Fruit fly (Drosophila melanogaster): ENCODE data around the gene ko.
A peak's percentile ranks its signal among the peaks of the same experiment; 100 is the strongest.

The ko gene

DNA sequence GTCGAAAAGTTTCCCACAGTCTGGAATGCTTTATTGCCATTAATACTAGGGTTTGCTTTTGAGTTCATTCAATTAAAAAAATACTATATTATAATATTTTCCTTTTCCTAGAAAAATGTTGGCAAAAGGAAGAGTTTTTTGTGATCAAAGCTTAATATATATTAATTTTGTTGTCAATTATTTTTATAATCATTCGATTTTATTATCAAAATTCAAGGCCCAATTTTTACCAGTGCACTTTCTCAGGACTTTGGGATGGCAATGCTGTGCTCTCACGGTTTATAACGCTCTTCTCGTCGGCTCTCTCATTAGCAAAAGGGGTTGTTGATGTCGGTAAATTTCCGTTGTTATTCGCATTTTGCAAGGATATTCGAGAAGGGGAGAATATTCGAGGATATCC is 83.9 kb downstream of the ko start (continued):
- TF ChIP-seq Elba2 (GFP tag; optimal IDR thresholded peaks at IDR 0.05) (peak; percentile 8), H15 (GFP tag; IDR thresholded peaks at IDR 0.05) (no peak), lov (optimal IDR thresholded peaks at IDR 0.05) (no peak), lov (GFP tag; IDR thresholded peaks at IDR 0.05) (0 out of 3 replicates have a peak, but pooled peaks have one; percentile 37), Ssrp (tag; optimal IDR thresholded peaks at IDR 0.05) (peak; percentile 44), mld (GFP tag; IDR thresholded peaks at IDR 0.05; ENCODE audit: partially characterized antibody) (no peak), dimm (GFP tag; IDR thresholded peaks at IDR 0.05) (no peak), CG15696 (tag; optimal IDR thresholded peaks at IDR 0.05) (peak; percentile 65), CG7745 (tag; optimal IDR thresholded peaks at IDR 0.05) (no peak), nmo (GFP tag; optimal IDR thresholded peaks at IDR 0.05) (peak; percentile 5), lmd (GFP tag; IDR thresholded peaks at IDR 0.05) (no peak), fru (optimal IDR thresholded peaks at IDR 0.05) (no peak), gcm (GFP tag; optimal IDR thresholded peaks at IDR 0.05) (peak; percentile 52), CG12744 (GFP tag; optimal IDR thresholded peaks at IDR 0.05) (no peak), CG17186 (GFP tag; optimal IDR thresholded peaks at IDR 0.05) (no peak), CG1233 (GFP tag; optimal IDR thresholded peaks at IDR 0.05) (no peak), Hr51 (GFP tag; optimal IDR thresholded peaks at IDR 0.05) (peak in 1 of 2 experiments; percentile 59), cas (GFP tag; IDR thresholded peaks at IDR 0.05) (no peak), onecut (GFP tag; IDR thresholded peaks at IDR 0.05) (0 out of 2 replicates have a peak, but pooled peaks have one; percentile 26), CG6689 (GFP tag; IDR thresholded peaks at IDR 0.05) (0 out of 2 replicates have a peak, but pooled peaks have one; percentile 11), CG10979 (tag; optimal IDR thresholded peaks at IDR 0.05) (peak; percentile 74), lab (GFP tag; optimal IDR thresholded peaks at IDR 0.05) (peak; percentile 33), CG14014 (GFP tag; IDR thresholded peaks at IDR 0.05) (no peak), unc-4 (GFP tag; IDR thresholded peaks at IDR 0.05; ENCODE audit: partially characterized antibody) (no peak), Med (GFP tag) (peak; percentile 45), CG18262 (tag; optimal IDR thresholded peaks at IDR 0.05) (peak; percentile 73), CG13296 (GFP tag; optimal IDR thresholded peaks at IDR 0.05) (peak; percentile 13), CG31365 (tag; optimal IDR thresholded peaks at IDR 0.05) (no peak), jing (GFP tag; optimal IDR thresholded peaks at IDR 0.05) (no peak), slou (GFP tag; optimal IDR thresholded peaks at IDR 0.05) (peak; percentile 40), Sox102F (GFP tag; optimal IDR thresholded peaks at IDR 0.05) (peak; percentile 36), croc (GFP tag; conservative IDR thresholded peaks at IDR 0.05) (no peak), hkb (optimal IDR thresholded peaks at IDR 0.05) (no peak), hkb (GFP tag; IDR thresholded peaks at IDR 0.05) (0 out of 2 replicates have a peak, but pooled peaks have one; percentile 45), HmgD (GFP tag; optimal IDR thresholded peaks at IDR 0.05) (no peak), CG3163 (GFP tag; optimal IDR thresholded peaks at IDR 0.05) (no peak), D19A (tag; optimal IDR thresholded peaks at IDR 0.05) (peak; percentile 63), gt (GFP tag; IDR thresholded peaks at IDR 0.05) (no peak), Fer1 (GFP tag; optimal IDR thresholded peaks at IDR 0.05) (peak; percentile 44), Nf-YC (tag; optimal IDR thresholded peaks at IDR 0.05) (no peak), Dll (GFP tag; IDR thresholded peaks at IDR 0.05; ENCODE audit: partially characterized antibody) (no peak), NFAT (GFP tag; IDR thresholded peaks at IDR 0.05) (no peak), phol (tag; optimal IDR thresholded peaks at IDR 0.05) (peak; percentile 50), Ptx1 (GFP tag; IDR thresholded peaks at IDR 0.05) (0 out of 2 replicates have a peak, but pooled peaks have one; percentile 13), CG11695 (GFP tag; IDR thresholded peaks at IDR 0.05) (peak; percentile 44; the same call in 1 of the 3 replicates), CG10654 (GFP tag; optimal IDR thresholded peaks at IDR 0.05) (no peak), p53 (GFP tag; optimal IDR thresholded peaks at IDR 0.05) (no peak), eve (GFP tag; optimal IDR thresholded peaks at IDR 0.05) (peak in 1 of 2 experiments; percentile 67), CG11696 (GFP tag; IDR thresholded peaks at IDR 0.05) (no peak), so (GFP tag; IDR thresholded peaks at IDR 0.05) (no peak), Dek (tag; optimal IDR thresholded peaks at IDR 0.05) (peak; percentile 8), CG12299 (tag; optimal IDR thresholded peaks at IDR 0.05) (no peak)
